Worm (Caenorhabditis elegans) whole organism, L2 larva: ENCODE data around the gene Y39A1A.27.

Experiments
- F13H6.1 ChIP-seq: sonication (generic microtip); optimal IDR thresholded peaks from 2 replicates; lab custom pipeline; 2016; ENCODE audit warnings: missing genetic modification characterization, missing compliant biosample characterization
- ZK546.5 ChIP-seq: sonication (generic microtip); optimal IDR thresholded peaks from 2 replicates; lab custom pipeline; 2017; ENCODE audit warnings: missing biosample characterization, missing genetic modification characterization
- blmp-1 ChIP-seq: sonication (generic microtip); optimal IDR thresholded peaks from 2 replicates; lab custom pipeline; 2017; ENCODE audit warnings: missing genetic modification characterization, mild to moderate bottlenecking, missing compliant biosample characterization, antibody characterized with exemption, moderate library complexity; ENCODE audit not compliant: insufficient read depth
- crh-2 ChIP-seq: sonication (generic microtip); optimal IDR thresholded peaks from 2 replicates; lab custom pipeline; 2017; ENCODE audit warnings: missing biosample characterization, missing genetic modification characterization
- fos-1 ChIP-seq: fragments of 150-350 bp; optimal IDR thresholded peaks from 2 replicates; lab custom pipeline; 2014; ENCODE audit warnings: missing biosample characterization, missing genetic modification characterization
- lin-11 ChIP-seq: fragments of 150-350 bp; sonication (generic microtip); optimal IDR thresholded peaks from 2 replicates; lab custom pipeline; 2014; ENCODE audit warnings: missing biosample characterization, missing genetic modification characterization, inconsistent platforms, mixed read lengths
- lin-13 ChIP-seq: fragments of 150-350 bp; optimal IDR thresholded peaks from 2 replicates; lab custom pipeline; 2014; ENCODE audit warnings: missing biosample characterization, missing genetic modification reagents, missing genetic modification characterization
- lin-39 ChIP-seq: fragments of 150-350 bp; optimal IDR thresholded peaks from 2 replicates; lab custom pipeline; 2014; ENCODE audit warnings: missing biosample characterization, missing genetic modification reagents, missing genetic modification characterization
- nhr-10 ChIP-seq: sonication (generic microtip); optimal IDR thresholded peaks from 2 replicates; lab custom pipeline; 2017; ENCODE audit warnings: missing biosample characterization, missing genetic modification characterization
- nhr-23 ChIP-seq: fragments of 150-350 bp; optimal IDR thresholded peaks from 2 replicates; lab custom pipeline; 2014; ENCODE audit warnings: missing biosample characterization, missing genetic modification reagents, missing genetic modification characterization
- nhr-6 ChIP-seq: fragments of 150-350 bp; optimal IDR thresholded peaks from 2 replicates; lab custom pipeline; 2014; ENCODE audit warnings: missing biosample characterization, missing genetic modification characterization
- unc-55 ChIP-seq: fragments of 150-350 bp; sonication (generic microtip); optimal IDR thresholded peaks from 3 replicates; lab custom pipeline; 2014; ENCODE audit warnings: missing biosample characterization, missing genetic modification reagents, missing genetic modification characterization
- unc-62 ChIP-seq: fragments of 150-350 bp; optimal IDR thresholded peaks from 2 replicates; lab custom pipeline; 2014; ENCODE audit warnings: missing biosample characterization, missing genetic modification reagents, missing genetic modification characterization
- zag-1 ChIP-seq: fragments of 150-350 bp; optimal IDR thresholded peaks from 2 replicates; lab custom pipeline; 2014; ENCODE audit warnings: missing biosample characterization, missing genetic modification characterization
- ztf-1 ChIP-seq: fragments of 200-800 bp; sonication (Bioruptor generic); conservative IDR thresholded peaks from 2 replicates; pipeline ENCODE4 v1.3.6; 2022; ENCODE audit warnings: missing genetic modification characterization, missing compliant biosample characterization

Y39A1A.27 gene

ce11 chrIII:10678971-10679370 lies 40.2 kb downstream of the Y39A1A.27 start, which contains the start of gene Y39A1A.16:
TSS of gene Y39A1A.16 (plus strand) at chrIII:10679271.
- TF ChIP-seq blmp-1 (tag; lab: Kevin White, UChicago): no peak
- TF ChIP-seq nhr-23 (tag; lab: Kevin White, UChicago): no peak
- TF ChIP-seq F13H6.1 (tag; lab: Kevin White, UChicago): no peak
- no peak for TF ChIP-seq crh-2 (tag; lab: Kevin White, UChicago)
- no peak for TF ChIP-seq fos-1
- TF ChIP-seq nhr-6 (tag; lab: Kevin White, UChicago): no peak
- no peak for TF ChIP-seq lin-39 (tag; lab: Kevin White, UChicago)
- no peak for TF ChIP-seq unc-55
- TF ChIP-seq zag-1 (tag; lab: Kevin White, UChicago): no peak

- no peak for TF ChIP-seq crh-2 (tag; lab: Kevin White, UChicago)
- no peak for TF ChIP-seq nhr-10
- no peak for TF ChIP-seq lin-39 (tag; lab: Kevin White, UChicago)
- no peak for TF ChIP-seq unc-62 (GFP tag; lab: Kevin White, UChicago)
- no peak for TF ChIP-seq ZK546.5
- TF ChIP-seq F13H6.1 (tag; lab: Kevin White, UChicago): no peak
- TF ChIP-seq lin-13 (GFP tag; lab: Kevin White, UChicago): no peak
- TF ChIP-seq ztf-1 (GFP tag; lab: Robert Waterston, UW): no peak
- no peak for TF ChIP-seq lin-11 (tag; lab: Kevin White, UChicago)
These were observed 50.3 kb downstream of the Y39A1A.27 start, which contains the start of gene Y39A1A.31 for ce11 chrIII:10689057-10689456. TSS of gene Y39A1A.31 (minus strand) at chrIII:10689157.
